Fruit fly (Drosophila melanogaster) whole organism, pupa: Measurements from ENCODE around the gene Cyt-c1.

Experiments used
- CG10348 ChIP-seq: fragments of 200-800 bp; sonication (Bioruptor generic); IDR thresholded peaks from 2 replicates; pipeline ENCODE4 v1.3.6; 2022; ENCODE audit warnings: missing biosample characterization, missing genetic modification characterization
- CG12605 ChIP-seq: fragments of 200-800 bp; sonication (Bioruptor generic); IDR thresholded peaks from 2 replicates; pipeline ENCODE4 v1.3.6; 2022; ENCODE audit warnings: missing biosample characterization, missing genetic modification characterization
- CG13204 ChIP-seq: fragments of 200-800 bp; sonication (Bioruptor generic); optimal IDR thresholded peaks from 2 replicates; lab custom pipeline; 2018; ENCODE audit warnings: missing biosample characterization, mild to moderate bottlenecking, missing genetic modification characterization, moderate library complexity
- CG14655 ChIP-seq: fragments of 200-800 bp; sonication (Bioruptor generic); optimal IDR thresholded peaks from 3 replicates; lab custom pipeline; 2017; ENCODE audit warnings: mild to moderate bottlenecking, missing biosample characterization, missing genetic modification reagents, missing genetic modification characterization
- CG15710 ChIP-seq: fragments of 200-800 bp; sonication (Bioruptor generic); optimal IDR thresholded peaks from 2 replicates; lab custom pipeline; 2018; ENCODE audit warnings: missing biosample characterization, mild to moderate bottlenecking, missing genetic modification characterization, moderate library complexity
- CG17806 ChIP-seq: fragments of 200-800 bp; sonication (Bioruptor generic); optimal IDR thresholded peaks from 2 replicates; lab custom pipeline; 2018; ENCODE audit warnings: missing biosample characterization, mild to moderate bottlenecking, missing genetic modification characterization, moderate library complexity
- CG32121 ChIP-seq: fragments of 200-800 bp; sonication (Bioruptor generic); IDR thresholded peaks from 2 replicates; pipeline ENCODE4 v1.3.6; 2022; ENCODE audit warnings: missing biosample characterization, missing genetic modification characterization
- CG34367 ChIP-seq: fragments of 200-800 bp; sonication (Bioruptor generic); optimal IDR thresholded peaks from 2 replicates; lab custom pipeline; 2018; ENCODE audit warnings: missing biosample characterization, mild to moderate bottlenecking, missing genetic modification characterization
- CG4496 ChIP-seq: fragments of 200-800 bp; sonication (Bioruptor generic); IDR thresholded peaks from 3 replicates; pipeline ENCODE4 v1.3.6; 2022; ENCODE audit warnings: missing biosample characterization, missing genetic modification characterization
- CG8159 ChIP-seq: fragments of 200-800 bp; sonication (Bioruptor generic); optimal IDR thresholded peaks from 3 replicates; lab custom pipeline; 2018; ENCODE audit warnings: missing biosample characterization, mild to moderate bottlenecking, missing genetic modification characterization, moderate library complexity
- CG8301 ChIP-seq: fragments of 200-800 bp; sonication (Bioruptor generic); optimal IDR thresholded peaks from 2 replicates; lab custom pipeline; 2018; ENCODE audit warnings: missing biosample characterization, mild to moderate bottlenecking, missing genetic modification characterization
- CG9948 ChIP-seq: fragments of 200-800 bp; sonication (Bioruptor generic); optimal IDR thresholded peaks from 2 replicates; lab custom pipeline; 2018; ENCODE audit warnings: missing biosample characterization, mild to moderate bottlenecking, missing genetic modification characterization, moderate library complexity
- D1 ChIP-seq: fragments of 200-800 bp; sonication (Bioruptor generic); optimal IDR thresholded peaks from 2 replicates; lab custom pipeline; 2018; ENCODE audit warnings: missing biosample characterization, mild to moderate bottlenecking, missing genetic modification characterization, moderate library complexity
- EcR ChIP-seq: fragments of 200-800 bp; sonication (Bioruptor generic); optimal IDR thresholded peaks from 3 replicates; lab custom pipeline; 2019; ENCODE audit warnings: missing biosample characterization, missing genetic modification characterization, mild to moderate bottlenecking, moderate library complexity, missing genetic modification reagents
- Ets98B ChIP-seq: fragments of 200-800 bp; sonication (Bioruptor generic); IDR thresholded peaks from 2 replicates; pipeline ENCODE4 v1.3.6; 2022; ENCODE audit warnings: missing biosample characterization, missing genetic modification characterization
- Pif1A ChIP-seq: fragments of 200-800 bp; sonication (Bioruptor generic); optimal IDR thresholded peaks from 3 replicates; lab custom pipeline; 2016; ENCODE audit warnings: missing biosample characterization, missing genetic modification characterization
- Pif1B ChIP-seq: fragments of 200-800 bp; sonication (Bioruptor generic); optimal IDR thresholded peaks from 3 replicates; lab custom pipeline; 2016; ENCODE audit warnings: missing biosample characterization, missing genetic modification characterization
- Snoo ChIP-seq: fragments of 200-800 bp; sonication (Bioruptor generic); optimal IDR thresholded peaks from 3 replicates; lab custom pipeline; 2017; ENCODE audit warnings: missing biosample characterization, mild to moderate bottlenecking, missing genetic modification characterization, inconsistent platforms
- fd96Ca ChIP-seq: fragments of 200-800 bp; sonication (Bioruptor generic); IDR thresholded peaks from 3 replicates; pipeline ENCODE4 v1.3.6; 2022; ENCODE audit warnings: missing biosample characterization, missing genetic modification characterization
- gl ChIP-seq: fragments of 200-800 bp; sonication (Bioruptor generic); optimal IDR thresholded peaks from 2 replicates; lab custom pipeline; 2018; ENCODE audit warnings: missing biosample characterization, mild to moderate bottlenecking, missing genetic modification characterization
- rn ChIP-seq: fragments of 200-800 bp; sonication (Bioruptor generic); IDR thresholded peaks from 2 replicates; pipeline ENCODE4 v1.3.6; 2022; ENCODE audit warnings: missing biosample characterization, missing genetic modification characterization

Cyt-c1 gene

dm6 chr3L:5367744-5368507 lies 7.9 kb downstream of the Cyt-c1 start, which contains the start of gene Pfdn4:
TSS of gene Pfdn4 (minus strand) at chr3L:5368008.
- TF ChIP-seq D1 (tag; lab: Kevin White, UChicago), result peak; percentile 42
- TF ChIP-seq Pif1A (GFP tag; lab: Kevin White, UChicago), result no peak
- no peak for TF ChIP-seq CG34367 (tag; lab: Kevin White, UChicago)
- TF ChIP-seq Pif1B, result peak; percentile 12
- TF ChIP-seq CG10348 (GFP tag; lab: Robert Waterston, UW), result no peak
- no peak for TF ChIP-seq CG14655 (GFP tag; lab: Kevin White, UChicago)
- no peak for TF ChIP-seq CG12605 (GFP tag; lab: Robert Waterston, UW)

- TF ChIP-seq CG4496 (GFP tag; lab: Robert Waterston, UW) (no peak), Pif1B (no peak), gl (no peak), CG10348 (GFP tag; lab: Robert Waterston, UW) (no peak), Ets98B (GFP tag; lab: Robert Waterston, UW) (no peak), CG15710 (tag; lab: Kevin White, UChicago) (no peak), CG34367 (tag; lab: Kevin White, UChicago) (no peak), CG8159 (no peak), EcR (GFP tag; lab: Kevin White, UChicago) (no peak), CG14655 (GFP tag; lab: Kevin White, UChicago) (no peak), Snoo (no peak), CG12605 (GFP tag; lab: Robert Waterston, UW) (no peak), rn (GFP tag; lab: Robert Waterston, UW) (no peak), CG32121 (GFP tag; lab: Robert Waterston, UW) (no peak), CG17806 (tag; lab: Kevin White, UChicago) (no peak), fd96Ca (GFP tag; lab: Robert Waterston, UW) (no peak), D1 (tag; lab: Kevin White, UChicago) (no peak)
Observed at dm6 chr3L:5372052-5372451, 12.0 kb downstream of the Cyt-c1 start.

DNA sequence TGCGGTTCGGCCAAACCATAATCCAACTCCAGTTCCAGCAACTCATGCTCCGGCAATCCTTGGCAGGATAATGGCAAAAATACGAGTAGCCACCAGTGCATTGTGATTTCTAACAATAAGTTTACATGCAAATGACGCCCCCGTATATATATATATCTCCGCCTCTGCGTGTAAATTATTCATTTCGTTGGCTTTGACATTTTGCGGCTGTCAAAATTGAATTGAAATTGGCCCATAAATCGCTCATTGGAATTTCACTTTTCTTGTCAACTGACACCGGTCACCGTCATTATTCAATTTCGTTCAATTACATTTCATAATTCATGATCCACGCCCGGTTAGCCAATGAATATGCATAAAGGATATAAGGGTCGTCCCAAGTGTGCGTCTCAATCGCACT lies 22.7 kb downstream of the Cyt-c1 start, which contains the start of gene Ir64a:
Ir64a (minus strand) TSS at position 101 of the 400 bp plus-strand sequence.
- no peak for TF ChIP-seq CG14655 (GFP tag; lab: Kevin White, UChicago)
- TF ChIP-seq CG32121 (GFP tag; lab: Robert Waterston, UW), result no peak
- TF ChIP-seq gl, result no peak
- TF ChIP-seq Snoo, result no peak
- TF ChIP-seq CG4496 (GFP tag; lab: Robert Waterston, UW), result no peak

DNA sequence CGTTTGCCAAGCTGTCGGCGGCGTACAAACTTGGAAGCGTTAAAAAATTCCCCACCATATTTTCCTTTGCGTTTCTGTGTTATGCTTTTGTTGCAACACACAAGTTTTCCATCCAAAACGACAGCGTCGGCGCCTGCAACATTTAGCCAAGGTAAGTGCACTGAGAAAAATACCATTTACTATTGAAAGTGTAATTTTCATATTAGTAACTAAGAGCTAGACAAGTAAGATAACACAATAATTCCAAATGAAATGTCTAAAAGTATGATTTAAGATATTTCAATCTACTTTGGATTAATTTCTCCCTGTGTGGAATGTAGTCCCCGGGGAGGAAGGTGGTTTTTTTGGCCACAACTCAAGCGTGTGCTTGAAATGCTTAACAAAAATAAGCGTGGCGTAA lies 25.8 kb downstream of the Cyt-c1 start:
- no peak; the same call in 1 of the 2 replicates for TF ChIP-seq CG32121 (GFP tag; lab: Robert Waterston, UW)
- no peak for TF ChIP-seq CG17806 (tag; lab: Kevin White, UChicago)
- no peak for TF ChIP-seq D1 (tag; lab: Kevin White, UChicago)
- TF ChIP-seq CG4496 (GFP tag; lab: Robert Waterston, UW), result peak; percentile 77
- TF ChIP-seq Pif1A (GFP tag; lab: Kevin White, UChicago), result no peak
- TF ChIP-seq EcR (GFP tag; lab: Kevin White, UChicago), result no peak
- peak; percentile 61 for TF ChIP-seq Ets98B (GFP tag; lab: Robert Waterston, UW)
- no peak for TF ChIP-seq CG8159
- no peak for TF ChIP-seq CG10348 (GFP tag; lab: Robert Waterston, UW)
- TF ChIP-seq CG15710 (tag; lab: Kevin White, UChicago), result no peak
- TF ChIP-seq CG13204 (GFP tag; lab: Kevin White, UChicago), result no peak
- no peak for TF ChIP-seq rn (GFP tag; lab: Robert Waterston, UW)
- no peak for TF ChIP-seq CG9948 (tag; lab: Kevin White, UChicago)
- 0 out of 3 replicates have a peak, but pooled peaks have one; percentile 28 for TF ChIP-seq fd96Ca (GFP tag; lab: Robert Waterston, UW)
- TF ChIP-seq CG8301 (tag; lab: Kevin White, UChicago), result no peak
- no peak for TF ChIP-seq CG14655 (GFP tag; lab: Kevin White, UChicago)
- no peak for TF ChIP-seq CG34367 (tag; lab: Kevin White, UChicago)
